Worm (Caenorhabditis elegans): ENCODE data around the gene nol-9.
"Not testable (repeated sequence)": the region's sequence is repeated elsewhere in the genome, so short reads cannot be mapped to it uniquely, and the experiment has no call there.

Gene nol-9

ce11 chrIV:13396375-13396774, 25.9 kb upstream of the nol-9 start:
- no peak for TF ChIP-seq him-1 (tag; optimal IDR thresholded peaks at IDR 0.05)
- TF ChIP-seq W03F9.2 (tag; optimal IDR thresholded peaks at IDR 0.05): no peak

ce11 chrIV:13398728-13399127, 23.6 kb upstream of the nol-9 start, which contains the start of gene Y62E10A.13:
Y62E10A.13 (minus strand) TSS chrIV:13399053.
- TF ChIP-seq W03F9.2 (tag; optimal IDR thresholded peaks at IDR 0.05) (no peak), him-1 (tag; optimal IDR thresholded peaks at IDR 0.05) (no peak), dao-5 (tag; optimal IDR thresholded peaks at IDR 0.05) (no peak)

ce11 chrIV:13400456-13401364, 21.6 kb upstream of the nol-9 start, which contains the start of the genes memi-2 and cyp-31A5:
memi-2 (minus strand) TSS chrIV:13400506.
cyp-31A5 (plus strand) TSS chrIV:13401289.
- TF ChIP-seq dao-5 (tag; optimal IDR thresholded peaks at IDR 0.05) (no peak), W03F9.2 (tag; optimal IDR thresholded peaks at IDR 0.05) (no peak), him-1 (tag; optimal IDR thresholded peaks at IDR 0.05) (no peak)

ce11 chrIV:13408018-13408417, 14.3 kb upstream of the nol-9 start, which contains the start of gene Y62E10A.19:
Y62E10A.19 (minus strand) TSS chrIV:13408306.
- TF ChIP-seq W03F9.2 (tag; optimal IDR thresholded peaks at IDR 0.05): no peak
- no peak for TF ChIP-seq dao-5 (tag; optimal IDR thresholded peaks at IDR 0.05)
- TF ChIP-seq him-1 (tag; optimal IDR thresholded peaks at IDR 0.05): no peak

ce11 chrIV:13412845-13413383, 9.4 kb upstream of the nol-9 start, which contains the start of gene gcl-1:
gcl-1 (minus strand) TSS chrIV:13412895.
- TF ChIP-seq him-1 (tag; optimal IDR thresholded peaks at IDR 0.05) (no peak), W03F9.2 (tag; optimal IDR thresholded peaks at IDR 0.05) (no peak), dao-5 (tag; optimal IDR thresholded peaks at IDR 0.05) (no peak)

ce11 chrIV:13415739-13416271, 6.5 kb upstream of the nol-9 start, which contains the start of the genes pik-1 and aptf-2:
pik-1 (plus strand) TSS chrIV:13416041.
aptf-2 (minus strand) TSS chrIV:13416051.
- TF ChIP-seq him-1 (tag; optimal IDR thresholded peaks at IDR 0.05): no peak
- TF ChIP-seq W03F9.2 (tag; optimal IDR thresholded peaks at IDR 0.05): no peak

ce11 chrIV:13429240-13429639, 6.9 kb downstream of the nol-9 start, which contains the start of gene K09B11.4:
K09B11.4 (plus strand) TSS chrIV:13429540.
- TF ChIP-seq him-1 (tag; optimal IDR thresholded peaks at IDR 0.05): no peak

ce11 chrIV:13433904-13434303, 11.6 kb downstream of the nol-9 start, which contains the start of gene K09B11.5:
K09B11.5 (minus strand) TSS chrIV:13434004.
- not testable (repeated sequence) for TF ChIP-seq him-1, W03F9.2, dao-5 (tag; optimal IDR thresholded peaks at IDR 0.05)

ce11 chrIV:13445275-13445674, 23.0 kb downstream of the nol-9 start, which contains the start of gene mam-3:
mam-3 (minus strand) TSS chrIV:13445375.
- TF ChIP-seq W03F9.2 (tag; optimal IDR thresholded peaks at IDR 0.05) (no peak), dao-5 (tag; optimal IDR thresholded peaks at IDR 0.05) (no peak), him-1 (tag; optimal IDR thresholded peaks at IDR 0.05) (no peak)

- TF ChIP-seq him-1 (tag; optimal IDR thresholded peaks at IDR 0.05): no peak
- TF ChIP-seq dao-5 (tag; optimal IDR thresholded peaks at IDR 0.05): no peak
- no peak for TF ChIP-seq W03F9.2 (tag; optimal IDR thresholded peaks at IDR 0.05)
These were observed 28.4 kb downstream of the nol-9 start for ce11 chrIV:13450740-13451139.

- TF ChIP-seq dao-5 (tag; optimal IDR thresholded peaks at IDR 0.05) (no peak), W03F9.2 (tag; optimal IDR thresholded peaks at IDR 0.05) (no peak), him-1 (tag; optimal IDR thresholded peaks at IDR 0.05) (no peak)
These were observed 31.2 kb downstream of the nol-9 start for ce11 chrIV:13453509-13453908.

- TF ChIP-seq W03F9.2 (tag; optimal IDR thresholded peaks at IDR 0.05): no peak
- TF ChIP-seq him-1 (tag; optimal IDR thresholded peaks at IDR 0.05): no peak
- TF ChIP-seq dao-5 (tag; optimal IDR thresholded peaks at IDR 0.05): no peak
These were observed 32.4 kb downstream of the nol-9 start, which contains the start of gene uso-1 for ce11 chrIV:13454698-13455097. uso-1 (minus strand) TSS chrIV:13454798.

- TF ChIP-seq dao-5, W03F9.2, him-1 (tag; optimal IDR thresholded peaks at IDR 0.05): not testable (repeated sequence)
These were observed 32.9 kb downstream of the nol-9 start, which contains the start of gene Y38H8A.7 for ce11 chrIV:13455200-13455599. Y38H8A.7 (plus strand) TSS chrIV:13455500.
